Fruit fly (Drosophila melanogaster): ENCODE results near the gene CG9030.

The CG9030 gene

DNA sequence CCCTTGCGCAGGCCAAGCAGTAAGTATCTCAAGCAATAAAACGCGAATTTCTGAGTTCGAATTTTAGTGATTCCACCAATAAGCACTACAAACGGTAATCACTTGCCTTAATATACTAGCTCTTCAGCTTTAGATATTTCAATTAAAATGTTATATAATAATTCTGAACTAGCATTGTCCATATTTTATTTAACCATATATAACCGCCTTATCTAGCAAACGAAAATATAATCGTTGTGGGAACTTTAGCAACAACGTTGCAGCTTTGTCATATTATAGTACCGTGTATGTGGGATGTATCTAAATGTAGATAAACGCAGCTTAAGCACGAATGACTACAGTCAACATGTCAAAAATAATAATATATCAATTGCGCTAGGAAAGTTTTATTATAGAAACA is 23.6 kb downstream of the CG9030 start:
- TF ChIP-seq psq (optimal IDR thresholded peaks at IDR 0.05) (no peak), h (optimal IDR thresholded peaks at IDR 0.05) (no peak), ttk (optimal IDR thresholded peaks at IDR 0.05) (no peak), insv (optimal IDR thresholded peaks at IDR 0.05) (no peak), Sin3A (optimal IDR thresholded peaks at IDR 0.05) (no peak), Myc (optimal IDR thresholded peaks at IDR 0.05) (no peak)

DNA sequence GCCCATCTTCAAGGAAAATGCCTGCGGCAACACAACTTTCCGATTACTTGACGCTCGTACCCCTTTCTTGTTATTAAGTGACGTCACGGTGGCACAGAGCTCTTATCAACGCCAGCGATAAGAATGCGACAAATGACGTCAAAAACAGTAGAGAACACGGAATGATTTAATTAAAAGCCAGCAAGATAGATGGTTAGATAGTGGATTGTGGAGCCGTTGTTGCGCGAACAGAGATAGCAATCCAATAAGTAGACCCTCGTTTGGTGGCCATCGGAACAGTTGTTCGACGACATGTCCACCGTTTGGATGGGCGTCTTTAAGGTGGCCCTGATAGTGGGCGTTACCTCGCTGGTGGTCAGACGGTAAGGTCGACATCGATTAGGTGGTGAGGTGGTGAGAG is 25.1 kb downstream of the CG9030 start:
- TF ChIP-seq insv (optimal IDR thresholded peaks at IDR 0.05) (no peak), h (optimal IDR thresholded peaks at IDR 0.05) (no peak), Myc (optimal IDR thresholded peaks at IDR 0.05) (no peak), Sin3A (optimal IDR thresholded peaks at IDR 0.05) (no peak), ttk (optimal IDR thresholded peaks at IDR 0.05) (no peak), psq (optimal IDR thresholded peaks at IDR 0.05) (no peak)

- TF ChIP-seq h (optimal IDR thresholded peaks at IDR 0.05) (no peak), ttk (optimal IDR thresholded peaks at IDR 0.05) (no peak), psq (optimal IDR thresholded peaks at IDR 0.05) (no peak), Sin3A (optimal IDR thresholded peaks at IDR 0.05) (no peak), Myc (optimal IDR thresholded peaks at IDR 0.05) (no peak), insv (optimal IDR thresholded peaks at IDR 0.05) (no peak)
Measured at dm6 chrX:14928844-14929243, 26.1 kb downstream of the CG9030 start, which contains the start of gene CG32591. CG32591 (minus strand) TSS chrX:14928944.

DNA sequence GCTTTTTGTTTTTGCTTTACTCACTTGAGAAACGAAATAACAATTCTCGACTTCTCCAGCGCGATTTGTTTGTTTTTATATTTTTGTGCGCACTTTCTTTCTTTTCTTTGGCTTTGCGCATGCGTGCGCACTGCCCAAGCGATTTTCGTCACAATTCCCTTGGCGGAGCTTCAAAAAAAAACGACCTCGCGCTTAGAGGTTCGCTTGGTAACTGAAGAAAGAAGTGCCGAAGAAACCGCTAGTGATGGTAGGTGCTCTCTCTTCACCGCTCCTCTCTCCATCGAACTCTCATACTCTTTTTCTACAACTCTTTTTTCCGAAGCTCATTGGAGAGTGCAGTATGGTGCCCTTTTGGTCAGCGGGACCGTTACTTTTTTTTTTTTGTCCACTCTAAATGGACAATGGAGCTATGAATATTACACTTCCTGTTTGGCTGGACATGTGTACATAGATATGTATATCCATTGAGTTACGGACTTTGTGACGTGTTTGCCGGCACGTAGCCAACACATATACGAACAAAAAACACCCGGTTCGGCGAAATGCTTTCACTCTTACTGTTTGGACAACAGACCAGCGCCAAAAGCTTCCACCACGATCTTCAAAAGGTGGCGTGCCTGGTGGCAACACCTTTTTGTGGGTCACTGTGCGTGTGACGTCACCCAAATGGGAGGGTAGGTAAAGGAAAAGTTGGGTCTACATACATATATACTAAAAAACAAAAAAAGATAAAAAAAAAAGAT is 31.5 kb downstream of the CG9030 start, which contains the start of gene CG9503:
CG9503 (minus strand) TSS at position 217 of the 743 bp plus-strand sequence.
- no peak for TF ChIP-seq ttk (optimal IDR thresholded peaks at IDR 0.05)
- no peak for TF ChIP-seq psq (optimal IDR thresholded peaks at IDR 0.05)
- TF ChIP-seq Sin3A (optimal IDR thresholded peaks at IDR 0.05): no peak
- TF ChIP-seq Myc (optimal IDR thresholded peaks at IDR 0.05): no peak
- TF ChIP-seq h (optimal IDR thresholded peaks at IDR 0.05): no peak
- no peak for TF ChIP-seq insv (optimal IDR thresholded peaks at IDR 0.05)

DNA sequence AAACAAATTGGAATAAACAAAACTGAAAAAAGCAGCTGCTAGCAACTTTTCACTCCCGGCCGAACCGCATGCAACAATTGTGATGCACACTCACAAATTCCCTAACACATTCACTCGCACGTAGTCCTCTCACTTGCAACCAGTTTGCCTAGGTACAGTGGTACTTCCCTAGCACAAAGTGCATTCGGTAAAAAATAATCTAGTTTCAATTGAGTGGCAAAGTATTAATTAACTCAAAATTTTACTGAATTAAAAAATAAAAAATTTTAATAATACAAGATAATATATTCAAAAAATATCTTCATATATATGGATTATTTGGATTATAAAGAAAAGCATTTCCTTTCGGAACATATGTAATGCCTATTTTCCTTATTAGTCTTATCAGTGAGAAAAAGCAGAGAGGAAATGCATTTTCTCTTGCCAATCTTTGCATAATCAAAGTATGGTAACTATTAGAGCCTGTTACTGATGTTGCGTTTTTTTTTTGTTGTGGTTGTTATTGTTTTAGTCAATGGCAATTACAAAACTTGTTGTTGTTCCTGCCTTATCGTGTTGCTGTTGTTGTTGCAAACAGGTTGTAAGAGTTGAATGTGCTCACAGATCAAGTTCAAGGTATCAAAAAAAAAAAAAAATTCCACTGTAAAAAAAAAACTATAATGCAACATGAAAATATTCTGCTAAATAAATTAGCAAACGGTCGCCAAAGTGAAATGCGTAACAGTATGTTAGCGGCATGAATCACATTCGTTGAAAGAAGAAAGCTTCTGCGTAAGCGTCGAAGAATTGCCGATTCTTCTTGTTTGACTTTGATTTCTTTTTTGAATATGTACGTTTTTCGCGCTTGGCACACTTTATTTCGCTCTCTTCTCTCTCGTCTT is 32.3 kb downstream of the CG9030 start:
- TF ChIP-seq psq (optimal IDR thresholded peaks at IDR 0.05): no peak

- no peak for TF ChIP-seq Sin3A (optimal IDR thresholded peaks at IDR 0.05)
- TF ChIP-seq psq (optimal IDR thresholded peaks at IDR 0.05): no peak
- TF ChIP-seq ttk (optimal IDR thresholded peaks at IDR 0.05): no peak
Measured at dm6 chrX:14918750-14919247, 36.1 kb downstream of the CG9030 start, which contains the start of gene Eo. Eo (minus strand) TSS chrX:14918800.

dm6 chrX:14913706-14914303 is 41.1 kb downstream of the CG9030 start, which contains the start of gene CG12398:
CG12398 (minus strand) TSS chrX:14913812.
- no peak for TF ChIP-seq ttk (optimal IDR thresholded peaks at IDR 0.05)
- TF ChIP-seq Myc (optimal IDR thresholded peaks at IDR 0.05): no peak
- no peak for TF ChIP-seq psq (optimal IDR thresholded peaks at IDR 0.05)
- TF ChIP-seq insv (optimal IDR thresholded peaks at IDR 0.05): no peak
- no peak for TF ChIP-seq Sin3A (optimal IDR thresholded peaks at IDR 0.05)
- no peak for TF ChIP-seq h (optimal IDR thresholded peaks at IDR 0.05)

dm6 chrX:14910464-14911349 is 44.2 kb downstream of the CG9030 start, which contains the start of gene CG14406:
CG14406 (minus strand) TSS chrX:14910845.
- TF ChIP-seq insv (optimal IDR thresholded peaks at IDR 0.05) (no peak), Myc (optimal IDR thresholded peaks at IDR 0.05) (no peak), psq (optimal IDR thresholded peaks at IDR 0.05) (no peak), h (optimal IDR thresholded peaks at IDR 0.05) (peak; percentile 84)

DNA sequence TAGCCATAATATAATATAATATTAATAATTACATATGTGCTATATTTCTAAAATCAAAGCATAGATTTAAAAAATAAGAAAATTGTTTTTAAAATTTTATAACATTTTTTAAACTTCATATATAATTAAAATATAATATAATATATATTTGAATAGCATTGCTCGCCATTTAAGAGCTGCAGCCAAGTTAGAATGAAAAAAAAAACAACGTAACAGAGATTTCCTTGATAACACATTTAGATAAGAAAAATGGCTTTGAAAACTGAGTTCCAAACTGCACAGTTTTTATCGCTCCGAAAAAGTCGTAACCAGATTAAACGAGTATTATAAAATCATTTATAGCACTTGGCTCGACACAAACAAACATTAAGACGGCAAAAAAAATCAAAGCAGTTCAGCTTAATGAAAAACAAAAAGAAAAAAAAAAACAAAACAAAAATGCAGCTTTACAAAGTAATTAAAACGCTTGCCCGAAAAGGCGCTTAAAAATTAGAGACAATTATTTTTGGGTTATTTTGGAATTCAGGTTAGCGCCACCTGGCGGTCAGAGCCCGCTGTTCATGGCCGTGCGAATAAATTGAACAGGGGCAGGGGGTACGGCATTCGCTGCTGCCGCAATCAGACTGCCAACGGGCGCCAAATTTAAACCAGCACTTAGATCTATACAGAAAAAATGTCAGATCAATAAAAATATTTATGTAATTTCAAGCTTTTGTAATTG is 45.1 kb downstream of the CG9030 start, which contains the start of gene fiz:
fiz (minus strand) TSS at position 51 of the 721 bp plus-strand sequence.
- TF ChIP-seq Myc (optimal IDR thresholded peaks at IDR 0.05) (no peak), ttk (optimal IDR thresholded peaks at IDR 0.05) (no peak), psq (optimal IDR thresholded peaks at IDR 0.05) (no peak), insv (optimal IDR thresholded peaks at IDR 0.05) (no peak), h (optimal IDR thresholded peaks at IDR 0.05) (no peak), Sin3A (optimal IDR thresholded peaks at IDR 0.05) (no peak)

dm6 chrX:14909051-14909450 is 45.8 kb downstream of the CG9030 start:
- TF ChIP-seq h (optimal IDR thresholded peaks at IDR 0.05) (no peak), psq (optimal IDR thresholded peaks at IDR 0.05) (no peak), Sin3A (optimal IDR thresholded peaks at IDR 0.05) (no peak), insv (optimal IDR thresholded peaks at IDR 0.05) (no peak), Myc (optimal IDR thresholded peaks at IDR 0.05) (no peak), ttk (optimal IDR thresholded peaks at IDR 0.05) (no peak)

Measured in Kc167 (cell line).